Worm (Caenorhabditis elegans): ENCODE measurements around the gene Y22D7AR.7.

DNA sequence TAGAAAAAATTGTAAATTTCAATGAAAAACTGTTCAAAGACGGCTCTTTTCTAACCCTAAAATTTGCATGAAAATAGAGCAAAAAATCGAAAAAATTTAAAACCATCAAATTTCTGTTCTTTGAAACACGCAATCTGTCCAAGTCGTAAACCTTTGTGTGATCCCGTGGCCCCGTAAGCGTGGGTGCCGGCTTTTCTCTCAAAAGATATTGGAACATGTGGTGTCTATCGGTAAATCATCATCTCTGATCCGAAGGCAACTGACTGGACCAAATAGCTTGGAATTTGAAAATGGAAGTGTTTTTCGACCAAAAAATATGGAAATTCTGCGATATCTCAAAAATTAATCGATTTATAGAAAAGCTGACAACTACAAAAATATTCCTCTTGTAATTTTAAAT is 9.2 kb downstream of the Y22D7AR.7 start:
- TF ChIP-seq him-1 (tag; optimal IDR thresholded peaks at IDR 0.05) (no peak), W03F9.2 (tag; optimal IDR thresholded peaks at IDR 0.05) (no peak)

Measured in whole organism, L4/young adult.